Fruit fly (Drosophila melanogaster): ENCODE measurements around the gene CG14451.

CG14451 gene

dm6 chr3L:22717137-22717767 lies 4.6 kb downstream of the CG14451 start, which contains the start of the genes ArfGAP3 and CG32452 (continued):
- 0 out of 2 replicates have a peak, but pooled peaks have one; percentile 22 for TF ChIP-seq CG17612 (GFP tag; IDR thresholded peaks at IDR 0.05)
- TF ChIP-seq Camta (GFP tag; optimal IDR thresholded peaks at IDR 0.05) = peak; percentile 69
- TF ChIP-seq lilli (GFP tag; optimal IDR thresholded peaks at IDR 0.05) = peak; percentile 86
- TF ChIP-seq dan (GFP tag; IDR thresholded peaks at IDR 0.05) = no peak
- TF ChIP-seq sens (GFP tag) = peak; percentile 93
- peak; percentile 77 for TF ChIP-seq slbo (GFP tag; IDR thresholded peaks at IDR 0.05)
- TF ChIP-seq tx (GFP tag; optimal IDR thresholded peaks at IDR 0.05) = peak; percentile 53
- TF ChIP-seq Pdp1 (GFP tag; optimal IDR thresholded peaks at IDR 0.05) = peak; percentile 51 to 67
- peak; percentile 56 for TF ChIP-seq HHEX (GFP tag; optimal IDR thresholded peaks at IDR 0.05)
- peak; percentile 53 for TF ChIP-seq slou (GFP tag; optimal IDR thresholded peaks at IDR 0.05)
- peak; percentile 33 for TF ChIP-seq CG8089 (GFP tag; optimal IDR thresholded peaks at IDR 0.05)
- peak; percentile 68 to 82 for TF ChIP-seq dpn (GFP tag; optimal IDR thresholded peaks at IDR 0.05)
- TF ChIP-seq NC2α (GFP tag; optimal IDR thresholded peaks at IDR 0.05) = no peak
- no peak for TF ChIP-seq CG7928 (GFP tag; optimal IDR thresholded peaks at IDR 0.05)
- peak; percentile 70 for TF ChIP-seq CG18599 (GFP tag; optimal IDR thresholded peaks at IDR 0.05)
- 0 out of 2 replicates have a peak, but pooled peaks have one; percentile 37 for TF ChIP-seq gt (GFP tag; IDR thresholded peaks at IDR 0.05)
- no peak for TF ChIP-seq org-1 (GFP tag; optimal IDR thresholded peaks at IDR 0.05)
- TF ChIP-seq CG10321 (GFP tag; IDR thresholded peaks at IDR 0.05) = no peak
- TF ChIP-seq chn (GFP tag; optimal IDR thresholded peaks at IDR 0.05) = peak; percentile 65
- TF ChIP-seq unc-4 (GFP tag; IDR thresholded peaks at IDR 0.05; ENCODE audit: partially characterized antibody) = peak; percentile 58; the same call in 1 of the 2 replicates
- no peak for TF ChIP-seq bigmax (GFP tag; optimal IDR thresholded peaks at IDR 0.05)
- TF ChIP-seq Gsc (GFP tag; IDR thresholded peaks at IDR 0.05) = no peak
- TF ChIP-seq p53 (GFP tag; optimal IDR thresholded peaks at IDR 0.05) = peak; percentile 46
- peak; percentile 51 for TF ChIP-seq Dp (GFP tag; optimal IDR thresholded peaks at IDR 0.05)
- TF ChIP-seq Bteb2 (GFP tag; optimal IDR thresholded peaks at IDR 0.05) = peak; percentile 52
- TF ChIP-seq ase (GFP tag; IDR thresholded peaks at IDR 0.05) = peak; percentile 65
- TF ChIP-seq Mrtf (GFP tag; IDR thresholded peaks at IDR 0.05) = no peak; the same call in 2 of the 3 replicates
- TF ChIP-seq CG10959 (GFP tag; IDR thresholded peaks at IDR 0.05) = 0 out of 2 replicates have a peak, but pooled peaks have one; percentile 36
- peak; percentile 75 for TF ChIP-seq CG11456 (GFP tag; IDR thresholded peaks at IDR 0.05)
- TF ChIP-seq chm (GFP tag; IDR thresholded peaks at IDR 0.05) = peak; percentile 53; the same call in 1 of the 2 replicates
- peak; percentile 57 for TF ChIP-seq Oli (tag; optimal IDR thresholded peaks at IDR 0.05)
- TF ChIP-seq CG2199 (GFP tag; IDR thresholded peaks at IDR 0.05) = no peak
- peak; percentile 34 for TF ChIP-seq Spps (tag; optimal IDR thresholded peaks at IDR 0.05)
- peak; percentile 72 for TF ChIP-seq amos (GFP tag; IDR thresholded peaks at IDR 0.05; ENCODE audit: partially characterized antibody)
- no peak for TF ChIP-seq Tbp (GFP tag; optimal IDR thresholded peaks at IDR 0.05)
- TF ChIP-seq z (GFP tag; IDR thresholded peaks at IDR 0.05) = no peak
- TF ChIP-seq CG30020 (tag; optimal IDR thresholded peaks at IDR 0.05) = peak; percentile 81
- TF ChIP-seq abd-A (tag; optimal IDR thresholded peaks at IDR 0.05) = no peak
- TF ChIP-seq CG2202 (tag; optimal IDR thresholded peaks at IDR 0.05) = peak; percentile 22
- peak; percentile 66 for TF ChIP-seq zen (tag; optimal IDR thresholded peaks at IDR 0.05)
- TF ChIP-seq usp (GFP tag; optimal IDR thresholded peaks at IDR 0.05) = no peak
- TF ChIP-seq CG8765 (GFP tag; IDR thresholded peaks at IDR 0.05) = peak; percentile 29; the same call in 1 of the 2 replicates
- no peak; the same call in 1 of the 2 replicates for TF ChIP-seq CG11696 (GFP tag; IDR thresholded peaks at IDR 0.05)
- peak in 1 of 2 experiments; percentile 44 for TF ChIP-seq crp (GFP tag; optimal IDR thresholded peaks at IDR 0.05)
- TF ChIP-seq E2f2 (GFP tag; IDR thresholded peaks at IDR 0.05) = peak; percentile 54; the same call in 1 of the 2 replicates
- TF ChIP-seq Nf-YC (tag; optimal IDR thresholded peaks at IDR 0.05) = peak; percentile 69
- no peak for TF ChIP-seq GATAe (GFP tag; conservative IDR thresholded peaks at IDR 0.05)
- peak; percentile 58 for TF ChIP-seq CG9609 (GFP tag; optimal IDR thresholded peaks at IDR 0.05)
- TF ChIP-seq Rfx (GFP tag; IDR thresholded peaks at IDR 0.05) = peak; percentile 86
- TF ChIP-seq caup (GFP tag; optimal IDR thresholded peaks at IDR 0.05; ENCODE audit: severe bottlenecking) = peak; percentile 72
